Worm (Caenorhabditis elegans) whole organism, L2 larva: ENCODE results near the gene srm-1.

Source experiments
- ama-1 ChIP-seq: fragments of 150-350 bp; optimal IDR thresholded peaks from 2 replicates; lab custom pipeline; 2018; ENCODE audit warnings: inconsistent platforms
- ceh-16 ChIP-seq: fragments of 150-350 bp; optimal IDR thresholded peaks from 2 replicates; lab custom pipeline; 2014; ENCODE audit warnings: missing biosample characterization, missing genetic modification characterization
- elt-3 ChIP-seq: sonication (generic microtip); optimal IDR thresholded peaks from 2 replicates; lab custom pipeline; 2017; ENCODE audit warnings: missing biosample characterization, missing genetic modification characterization
- lin-11 ChIP-seq: fragments of 150-350 bp; sonication (generic microtip); optimal IDR thresholded peaks from 2 replicates; lab custom pipeline; 2014; ENCODE audit warnings: missing biosample characterization, missing genetic modification characterization, inconsistent platforms, mixed read lengths
- lsy-2 ChIP-seq, 2 experiments: fragments of 150-350 bp in 1 of 2; sonication (generic microtip) in 1 of 2; optimal IDR thresholded peaks; 2 replicates each; lab custom pipeline; 2014 to 2017; ENCODE audit warnings: missing biosample characterization in 2 of 2, missing genetic modification characterization in 2 of 2
- mdl-1 ChIP-seq, 2 experiments: fragments of 150-350 bp in 1 of 2; sonication (generic microtip) in 1 of 2; optimal IDR thresholded peaks; 2 replicates each; lab custom pipeline; 2017; ENCODE audit warnings: missing biosample characterization in 2 of 2, missing genetic modification characterization in 2 of 2
- nhr-10 ChIP-seq: sonication (generic microtip); optimal IDR thresholded peaks from 2 replicates; lab custom pipeline; 2017; ENCODE audit warnings: missing biosample characterization, missing genetic modification characterization
- nhr-12 ChIP-seq: fragments of 150-350 bp; optimal IDR thresholded peaks from 2 replicates; lab custom pipeline; 2014; ENCODE audit warnings: missing biosample characterization, missing genetic modification characterization
- skn-1 ChIP-seq: sonication (generic microtip); optimal IDR thresholded peaks from 2 replicates; lab custom pipeline; 2017; ENCODE audit warnings: missing biosample characterization, missing genetic modification characterization
- unc-39 ChIP-seq: fragments of 150-350 bp; optimal IDR thresholded peaks from 2 replicates; lab custom pipeline; 2014; ENCODE audit warnings: missing biosample characterization, missing genetic modification characterization
- unc-62 ChIP-seq: fragments of 150-350 bp; optimal IDR thresholded peaks from 2 replicates; lab custom pipeline; 2014; ENCODE audit warnings: missing biosample characterization, missing genetic modification reagents, missing genetic modification characterization
- zag-1 ChIP-seq: fragments of 150-350 bp; optimal IDR thresholded peaks from 2 replicates; lab custom pipeline; 2014; ENCODE audit warnings: missing biosample characterization, missing genetic modification characterization

DNA sequence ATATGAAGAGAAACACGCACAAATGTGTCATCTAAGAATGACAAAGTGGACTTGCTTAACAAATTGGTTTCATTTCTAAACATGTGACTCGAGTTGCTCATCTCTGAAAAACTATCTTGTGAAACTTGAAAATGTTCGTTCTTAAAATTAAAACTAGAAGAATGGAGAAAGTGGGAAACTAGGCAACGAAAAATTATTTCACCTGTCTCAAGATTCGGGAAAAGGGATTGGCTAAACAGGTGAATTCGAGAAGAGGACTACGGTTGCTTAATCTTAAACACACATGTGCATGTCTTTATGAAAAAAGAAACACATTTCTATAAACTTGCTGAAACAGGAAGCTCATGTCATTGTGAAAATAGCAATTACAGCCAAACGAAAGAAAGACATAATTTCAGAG lies 31.3 kb upstream of the srm-1 start, which contains the start of gene srz-24:
- TF ChIP-seq nhr-12 (tag; lab: Kevin White, UChicago) (no peak), ama-1 (lab: Kevin White, UChicago) (no peak), elt-3 (tag; lab: Kevin White, UChicago) (no peak), lsy-2 (tag; optimal IDR thresholded peaks at IDR 0.05; lab: Kevin White, UChicago) (no peak), ceh-16 (tag; lab: Kevin White, UChicago) (no peak), mdl-1 (tag; optimal IDR thresholded peaks at IDR 0.05; lab: Kevin White, UChicago) (no peak), nhr-10 (no peak), unc-62 (GFP tag; lab: Kevin White, UChicago) (no peak), unc-39 (tag; lab: Kevin White, UChicago) (no peak), skn-1 (tag; lab: Kevin White, UChicago) (no peak), zag-1 (no peak), lin-11 (no peak)
